Worm (Caenorhabditis elegans) whole organism, young adult: Measurements from ENCODE around the gene bgal-1.
A peak's percentile ranks its signal among the peaks of the same experiment; 100 is the strongest.

ENCODE experiments used
- B0261.1 ChIP-seq: sonication (generic microtip); optimal IDR thresholded peaks from 2 replicates; lab custom pipeline; 2016; ENCODE audit warnings: mild to moderate bottlenecking, missing genetic modification characterization, moderate library complexity, missing compliant biosample characterization
- B0336.3 ChIP-seq: fragments of 200-800 bp; sonication (Bioruptor generic); IDR thresholded peaks from 2 replicates; pipeline ENCODE4 v1.3.6; 2022; ENCODE audit warnings: missing genetic modification characterization, missing compliant biosample characterization
- D2030.7 ChIP-seq: fragments of 200-800 bp; sonication (Bioruptor generic); IDR thresholded peaks from 2 replicates; pipeline ENCODE4 v1.3.6; 2022; ENCODE audit warnings: missing genetic modification reagents, missing genetic modification characterization, missing compliant biosample characterization
- F33H1.4 ChIP-seq: fragments of 200-800 bp; sonication (Bioruptor generic); IDR thresholded peaks from 2 replicates; pipeline ENCODE4 v1.3.6; 2022; ENCODE audit warnings: missing genetic modification reagents, missing genetic modification characterization, missing compliant biosample characterization
- F39B2.1 ChIP-seq: fragments of 200-800 bp; sonication (Bioruptor generic); IDR thresholded peaks from 2 replicates; pipeline ENCODE4 v1.3.6; 2022; ENCODE audit warnings: missing genetic modification reagents, missing genetic modification characterization, missing compliant biosample characterization
- F49E8.2 ChIP-seq: sonication (generic microtip); optimal IDR thresholded peaks from 3 replicates; lab custom pipeline; 2017; ENCODE audit warnings: missing genetic modification characterization, mild to moderate bottlenecking, missing compliant biosample characterization, antibody characterized with exemption, moderate library complexity; ENCODE audit not compliant: insufficient read depth
- Y53F4B.3 ChIP-seq: fragments of 200-800 bp; sonication (Bioruptor generic); IDR thresholded peaks from 2 replicates; pipeline ENCODE4 v1.3.6; 2022; ENCODE audit warnings: missing genetic modification reagents, missing genetic modification characterization, missing compliant biosample characterization
- Y53G8AR.9 ChIP-seq: fragments of 200-800 bp; sonication (Bioruptor generic); conservative IDR thresholded peaks from 2 replicates; pipeline ENCODE4 v1.3.6; 2022; ENCODE audit warnings: missing genetic modification reagents, missing genetic modification characterization, missing compliant biosample characterization
- Y56A3A.18 ChIP-seq: fragments of 200-800 bp; sonication (Bioruptor generic); IDR thresholded peaks from 2 replicates; pipeline ENCODE4 v1.3.6; 2022; ENCODE audit warnings: missing genetic modification reagents, missing genetic modification characterization, missing compliant biosample characterization
- aptf-2 ChIP-seq: fragments of 200-800 bp; sonication (Bioruptor generic); conservative IDR thresholded peaks from 2 replicates; pipeline ENCODE4 v1.3.6; 2022; ENCODE audit warnings: missing genetic modification reagents, missing genetic modification characterization, missing compliant biosample characterization
- attf-6 ChIP-seq: fragments of 200-800 bp; sonication (Bioruptor generic); IDR thresholded peaks from 2 replicates; pipeline ENCODE4 v1.3.6; 2022; ENCODE audit warnings: missing genetic modification reagents, missing genetic modification characterization, missing compliant biosample characterization
- ceh-100 ChIP-seq: fragments of 200-800 bp; sonication (Bioruptor generic); IDR thresholded peaks from 2 replicates; pipeline ENCODE4 v1.3.6; 2022; ENCODE audit warnings: missing genetic modification reagents, missing genetic modification characterization, missing compliant biosample characterization
- egl-18 ChIP-seq: fragments of 200-800 bp; sonication (Bioruptor generic); IDR thresholded peaks from 2 replicates; pipeline ENCODE4 v1.3.6; 2022; ENCODE audit warnings: missing genetic modification reagents, missing genetic modification characterization, missing compliant biosample characterization
- egl-44 ChIP-seq: fragments of 200-800 bp; sonication (Bioruptor generic); IDR thresholded peaks from 2 replicates; pipeline ENCODE4 v1.3.6; 2022; ENCODE audit warnings: missing genetic modification reagents, missing genetic modification characterization, missing compliant biosample characterization
- ekl-4 ChIP-seq: fragments of 200-800 bp; sonication (Bioruptor generic); IDR thresholded peaks from 2 replicates; pipeline ENCODE4 v1.3.6; 2022; ENCODE audit warnings: missing genetic modification reagents, missing genetic modification characterization, missing compliant biosample characterization
- ets-4 ChIP-seq: fragments of 200-800 bp; sonication (Bioruptor generic); optimal IDR thresholded peaks from 2 replicates; lab custom pipeline; 2018; ENCODE audit warnings: mild to moderate bottlenecking, missing genetic modification characterization, missing compliant biosample characterization
- him-1 ChIP-seq: sonication (generic microtip); optimal IDR thresholded peaks from 2 replicates; lab custom pipeline; 2016; ENCODE audit warnings: missing genotype, missing genetic modification reagents, missing genetic modification characterization, missing compliant biosample characterization
- hmg-1.2 ChIP-seq: fragments of 200-800 bp; sonication (Bioruptor generic); IDR thresholded peaks from 2 replicates; pipeline ENCODE4 v1.3.6; 2022; ENCODE audit warnings: missing genetic modification reagents, missing genetic modification characterization, missing compliant biosample characterization
- hmg-20 ChIP-seq: fragments of 200-800 bp; sonication (Bioruptor generic); IDR thresholded peaks from 2 replicates; pipeline ENCODE4 v1.3.6; 2022; ENCODE audit warnings: missing genetic modification reagents, missing genetic modification characterization, missing compliant biosample characterization
- hrde-1 ChIP-seq: sonication (generic microtip); optimal IDR thresholded peaks from 2 replicates; lab custom pipeline; 2016; ENCODE audit warnings: missing genetic modification characterization, mild to moderate bottlenecking, missing compliant biosample characterization, moderate library complexity, missing genotype, missing genetic modification reagents, borderline replicate concordance
- hsf-1 ChIP-seq: fragments of 200-800 bp; sonication (Bioruptor generic); IDR thresholded peaks from 2 replicates; pipeline ENCODE4 v1.3.6; 2022; ENCODE audit warnings: missing genetic modification reagents, missing genetic modification characterization, missing compliant biosample characterization
- lin-26 ChIP-seq: fragments of 200-800 bp; sonication (Bioruptor generic); IDR thresholded peaks from 2 replicates; pipeline ENCODE4 v1.3.6; 2022; ENCODE audit warnings: missing genetic modification reagents, missing genetic modification characterization, missing compliant biosample characterization
- lin-54 ChIP-seq: fragments of 200-800 bp; sonication (Bioruptor generic); optimal IDR thresholded peaks from 2 replicates; lab custom pipeline; 2018; ENCODE audit warnings: mild to moderate bottlenecking, missing genetic modification characterization, missing compliant biosample characterization
- lir-1 ChIP-seq: fragments of 200-800 bp; sonication (Bioruptor generic); conservative IDR thresholded peaks from 2 replicates; pipeline ENCODE4 v1.3.6; 2022; ENCODE audit warnings: missing genetic modification reagents, missing genetic modification characterization, missing compliant biosample characterization
- lsl-1 ChIP-seq: fragments of 200-800 bp; sonication (Bioruptor generic); optimal IDR thresholded peaks from 2 replicates; lab custom pipeline; 2018; ENCODE audit warnings: mild to moderate bottlenecking, missing genetic modification characterization, moderate library complexity, missing compliant biosample characterization
- madf-3 ChIP-seq: fragments of 200-800 bp; sonication (Bioruptor generic); IDR thresholded peaks from 2 replicates; pipeline ENCODE4 v1.3.6; 2022; ENCODE audit warnings: missing genetic modification reagents, missing genetic modification characterization, missing compliant biosample characterization
- madf-8 ChIP-seq: fragments of 200-800 bp; sonication (Bioruptor generic); conservative IDR thresholded peaks from 2 replicates; pipeline ENCODE4 v1.3.6; 2022; ENCODE audit warnings: missing genetic modification reagents, missing genetic modification characterization, missing compliant biosample characterization
- mcd-1 ChIP-seq: fragments of 200-800 bp; sonication (Bioruptor generic); IDR thresholded peaks from 2 replicates; pipeline ENCODE4 v1.3.6; 2022; ENCODE audit warnings: missing genetic modification reagents, missing genetic modification characterization, missing compliant biosample characterization
- mes-4 ChIP-seq: sonication (generic microtip); optimal IDR thresholded peaks from 2 replicates; lab custom pipeline; 2016; ENCODE audit warnings: missing genotype, missing genetic modification characterization, missing compliant biosample characterization
- nfya-2 ChIP-seq: fragments of 200-800 bp; sonication (Bioruptor generic); IDR thresholded peaks from 2 replicates; pipeline ENCODE4 v1.3.6; 2022; ENCODE audit warnings: missing genetic modification reagents, missing genetic modification characterization, missing compliant biosample characterization
- pbrm-1 ChIP-seq: fragments of 200-800 bp; sonication (Bioruptor generic); IDR thresholded peaks from 2 replicates; pipeline ENCODE4 v1.3.6; 2022; ENCODE audit warnings: missing genetic modification reagents, missing genetic modification characterization, missing compliant biosample characterization
- rcor-1 ChIP-seq: fragments of 200-800 bp; sonication (Bioruptor generic); IDR thresholded peaks from 2 replicates; pipeline ENCODE4 v1.3.6; 2022; ENCODE audit warnings: missing genetic modification reagents, missing genetic modification characterization, missing compliant biosample characterization
- rec-8 ChIP-seq, 2 experiments: sonication (generic microtip); optimal IDR thresholded peaks; 2 replicates each; lab custom pipeline; 2016; ENCODE audit warnings: mild to moderate bottlenecking in 2 of 2, missing genetic modification characterization in 2 of 2, missing genetic modification reagents in 2 of 2, missing genotype in 2 of 2, missing biosample characterization in 1 of 2, missing compliant biosample characterization in 1 of 2, moderate library complexity in 1 of 2
- snpc-1.1 ChIP-seq: sonication (generic microtip); optimal IDR thresholded peaks from 2 replicates; lab custom pipeline; 2017; ENCODE audit warnings: missing genetic modification characterization, mild to moderate bottlenecking, missing compliant biosample characterization, antibody characterized with exemption, moderate library complexity, missing genotype, missing genetic modification reagents; ENCODE audit not compliant: insufficient read depth
- snpc-1.3 ChIP-seq: sonication (generic microtip); optimal IDR thresholded peaks from 2 replicates; lab custom pipeline; 2017; ENCODE audit warnings: missing genetic modification characterization, mild to moderate bottlenecking, missing compliant biosample characterization, antibody characterized with exemption, moderate library complexity, missing genotype, missing genetic modification reagents; ENCODE audit not compliant: insufficient read depth
- snpc-4 ChIP-seq, 5 experiments: fragments of 150-350 bp in 1 of 5; sonication (generic microtip) in 4 of 5; optimal IDR thresholded peaks; 2 replicates each; lab custom pipeline; 2014 to 2018; ENCODE audit warnings: missing genetic modification characterization in 5 of 5, missing biosample characterization in 3 of 5, antibody characterized with exemption in 2 of 5, mild to moderate bottlenecking in 2 of 5, missing compliant biosample characterization in 2 of 5, missing genotype in 2 of 5, moderate library complexity in 2 of 5, missing genetic modification reagents in 1 of 5
- tlf-1 ChIP-seq: fragments of 200-800 bp; sonication (Bioruptor generic); optimal IDR thresholded peaks from 2 replicates; lab custom pipeline; 2018; ENCODE audit warnings: mild to moderate bottlenecking, missing genetic modification characterization, missing compliant biosample characterization
- unc-130 ChIP-seq: sonication (generic microtip); optimal IDR thresholded peaks from 2 replicates; lab custom pipeline; 2016; ENCODE audit warnings: missing genetic modification reagents, missing genetic modification characterization, missing compliant biosample characterization
- xnd-1 ChIP-seq: sonication (generic microtip); optimal IDR thresholded peaks from 2 replicates; lab custom pipeline; 2016; ENCODE audit warnings: missing genotype, missing genetic modification reagents, missing genetic modification characterization, missing compliant biosample characterization

bgal-1 gene

DNA sequence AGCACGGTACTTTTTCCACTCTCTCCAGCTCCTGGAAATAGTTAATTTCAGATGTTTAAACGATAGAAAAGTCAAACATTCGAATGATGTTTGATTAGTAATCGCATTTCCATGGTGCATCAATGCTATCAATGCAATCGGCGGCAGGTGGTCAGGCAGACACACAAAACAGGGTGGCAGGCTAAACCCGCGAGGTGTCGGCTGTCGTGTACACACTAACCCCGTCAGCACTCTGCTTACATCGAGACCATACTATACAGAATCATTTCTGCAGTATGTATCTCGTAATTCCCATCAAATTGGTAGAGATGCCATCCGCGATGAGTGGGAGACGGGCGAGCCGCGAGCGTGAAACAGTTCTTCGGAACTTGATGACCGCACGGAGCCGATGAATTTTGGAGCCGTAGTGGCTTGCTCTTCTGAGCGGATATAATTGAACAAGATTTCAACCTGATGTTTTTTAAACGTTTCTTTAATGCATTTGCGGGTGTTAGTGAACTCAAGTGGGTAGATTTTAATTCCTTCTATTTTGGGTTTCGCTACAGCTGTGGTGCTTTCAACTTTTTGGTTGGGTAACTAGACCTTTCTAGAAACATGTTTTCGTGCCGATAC lies 49.0 kb downstream of the bgal-1 start (continued):
- TF ChIP-seq him-1 (tag; lab: Kevin White, UChicago) (peak; percentile 85), hmg-1.2 (peak; percentile 92), mcd-1 (GFP tag; lab: Robert Waterston, UW) (peak; percentile 80), snpc-1.1 (tag; lab: Kevin White, UChicago) (peak; percentile 95), ekl-4 (GFP tag; lab: Robert Waterston, UW) (peak; percentile 69; the same call in 1 of the 2 replicates), xnd-1 (tag; lab: Kevin White, UChicago) (peak; percentile 10), aptf-2 (GFP tag; lab: Robert Waterston, UW) (peak; percentile 43; the same call in 1 of the 2 replicates), tlf-1 (GFP tag; lab: Kevin White, UChicago) (peak; percentile 38), hmg-20 (GFP tag; lab: Robert Waterston, UW) (peak; percentile 59), snpc-1.3 (tag; lab: Kevin White, UChicago) (peak; percentile 94), hsf-1 (GFP tag; lab: Robert Waterston, UW) (peak; percentile 58), madf-8 (GFP tag; lab: Robert Waterston, UW) (peak; percentile 35; the same call in 1 of the 2 replicates), snpc-4 (GFP tag; optimal IDR thresholded peaks at IDR 0.05; lab: Kevin White, UChicago) (peak; percentile 96), snpc-4 (tag; optimal IDR thresholded peaks at IDR 0.05; lab: Kevin White, UChicago) (peak; percentile 97 to 99 (median 98)), ets-4 (GFP tag; lab: Kevin White, UChicago) (peak; percentile 23), lir-1 (GFP tag; lab: Robert Waterston, UW) (peak; percentile 46; the same call in 1 of the 2 replicates), Y56A3A.18 (GFP tag; lab: Robert Waterston, UW) (peak; percentile 89), rec-8 (tag; optimal IDR thresholded peaks at IDR 0.05; lab: Kevin White, UChicago) (peak in 1 of 2 experiments; percentile 31), D2030.7 (peak; percentile 91), unc-130 (GFP tag; lab: Kevin White, UChicago) (peak; percentile 57), egl-18 (GFP tag; lab: Robert Waterston, UW) (0 out of 2 replicates have a peak, but pooled peaks have one; percentile 55), Y53G8AR.9 (GFP tag; lab: Robert Waterston, UW) (peak; percentile 76; the same call in 1 of the 2 replicates), F33H1.4 (GFP tag; lab: Robert Waterston, UW) (peak; percentile 30; the same call in 1 of the 2 replicates), rcor-1 (GFP tag; lab: Robert Waterston, UW) (peak; percentile 92), ceh-100 (GFP tag; lab: Robert Waterston, UW) (peak; percentile 65), egl-44 (GFP tag; lab: Robert Waterston, UW) (0 out of 2 replicates have a peak, but pooled peaks have one; percentile 49), madf-3 (GFP tag; lab: Robert Waterston, UW) (0 out of 2 replicates have a peak, but pooled peaks have one; percentile 40), pbrm-1 (GFP tag; lab: Robert Waterston, UW) (peak; percentile 98), B0261.1 (tag; lab: Kevin White, UChicago) (peak; percentile 38)
- TF ChIP-seq, all 124 proteins: peak for 45; not testable (repeated sequence) for 79

DNA sequence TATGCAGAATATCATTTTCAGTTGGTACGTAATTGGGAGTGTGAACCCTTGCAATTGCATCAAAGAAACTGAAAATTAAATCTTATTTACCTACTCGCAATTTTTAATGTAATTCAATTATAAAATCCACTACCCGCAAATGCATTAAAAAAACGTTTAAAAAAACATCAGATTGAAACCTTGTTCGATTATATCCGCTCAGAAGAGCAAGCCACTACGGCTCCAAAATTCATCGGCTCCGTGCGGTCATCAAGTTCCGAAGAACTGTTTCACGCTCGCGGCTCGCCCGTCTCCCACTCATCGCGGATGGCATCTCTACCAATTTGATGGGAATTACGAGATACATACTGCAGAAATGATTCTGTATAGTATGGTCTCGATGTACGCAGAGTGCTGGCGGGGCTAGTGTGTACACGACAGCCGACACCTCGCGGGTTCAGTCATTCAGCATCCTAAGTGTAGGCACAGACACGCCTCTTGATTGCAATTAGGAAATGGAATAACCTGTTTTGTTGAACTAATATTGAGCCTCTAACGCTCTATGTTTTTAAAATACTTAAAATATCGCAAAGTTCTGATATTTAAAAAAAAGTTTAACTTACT lies 50.4 kb downstream of the bgal-1 start:
- TF ChIP-seq mes-4 (tag; lab: Kevin White, UChicago) (peak; percentile 22), hmg-1.2 (peak; percentile 88), mcd-1 (GFP tag; lab: Robert Waterston, UW) (peak; percentile 65), Y53G8AR.9 (GFP tag; lab: Robert Waterston, UW) (0 out of 2 replicates have a peak, but pooled peaks have one; percentile 81), rcor-1 (GFP tag; lab: Robert Waterston, UW) (peak; percentile 91), madf-8 (GFP tag; lab: Robert Waterston, UW) (peak; percentile 54; the same call in 1 of the 2 replicates), D2030.7 (peak; percentile 93), ceh-100 (GFP tag; lab: Robert Waterston, UW) (peak; percentile 44; the same call in 1 of the 2 replicates), Y53F4B.3 (GFP tag; lab: Robert Waterston, UW) (0 out of 2 replicates have a peak, but pooled peaks have one; percentile 21), nfya-2 (GFP tag; lab: Robert Waterston, UW) (0 out of 2 replicates have a peak, but pooled peaks have one; percentile 53), B0261.1 (tag; lab: Kevin White, UChicago) (peak; percentile 26), lin-54 (GFP tag; lab: Kevin White, UChicago) (peak; percentile 56), hsf-1 (GFP tag; lab: Robert Waterston, UW) (0 out of 2 replicates have a peak, but pooled peaks have one; percentile 46), tlf-1 (GFP tag; lab: Kevin White, UChicago) (peak; percentile 6), hrde-1 (tag; lab: Kevin White, UChicago) (peak; percentile 67), lin-26 (peak; percentile 98), pbrm-1 (GFP tag; lab: Robert Waterston, UW) (peak; percentile 96), lsl-1 (GFP tag; lab: Kevin White, UChicago) (peak; percentile 64), F49E8.2 (peak; percentile 73), F39B2.1 (GFP tag; lab: Robert Waterston, UW) (peak; percentile 86; the same call in 1 of the 2 replicates), attf-6 (GFP tag; lab: Robert Waterston, UW) (peak; percentile 90), B0336.3 (peak; percentile 67; the same call in 1 of the 2 replicates), snpc-1.3 (tag; lab: Kevin White, UChicago) (peak; percentile 87)
